Worm (Caenorhabditis elegans): Measurements from ENCODE around the gene C16C8.19.

Gene C16C8.19

DNA sequence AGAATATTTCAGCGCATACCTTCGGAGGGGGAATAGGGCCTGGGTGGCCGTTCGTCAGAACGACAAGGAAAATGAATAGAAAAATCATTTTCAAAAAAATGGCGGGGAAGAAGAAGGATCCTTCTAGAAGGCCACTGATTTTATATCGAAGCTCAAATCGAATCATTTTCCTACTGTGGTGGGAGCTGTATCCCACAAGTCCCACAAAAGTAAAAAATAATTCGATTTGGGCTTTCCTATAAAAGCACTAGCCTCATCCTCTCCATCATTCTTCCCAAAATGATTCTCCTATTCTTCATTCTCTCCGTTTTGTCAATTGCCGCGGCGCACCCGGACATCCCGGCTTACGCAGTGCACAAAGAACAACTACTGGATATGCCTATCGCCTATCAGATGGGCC lies at the start of gene C16C8.19, which contains the start of gene C16C8.26:
Gene C16C8.19, plus strand, starts transcription at position 279 of the 400 bp plus-strand sequence.
Gene C16C8.26, minus strand, starts transcription at position 101 of the 400 bp plus-strand sequence.
- TF ChIP-seq nhr-28 (tag; optimal IDR thresholded peaks at IDR 0.05), result no peak
- TF ChIP-seq elt-1 (tag; optimal IDR thresholded peaks at IDR 0.05; ENCODE audit: borderline replicate concordance, insufficient read depth), result no peak
- no peak for TF ChIP-seq unc-39 (tag; optimal IDR thresholded peaks at IDR 0.05)
- TF ChIP-seq mep-1 (tag; optimal IDR thresholded peaks at IDR 0.05), result no peak
- no peak for TF ChIP-seq mls-2 (tag; optimal IDR thresholded peaks at IDR 0.05)
- no peak for TF ChIP-seq ceh-83 (GFP tag; optimal IDR thresholded peaks at IDR 0.05)
- TF ChIP-seq mab-5 (tag; optimal IDR thresholded peaks at IDR 0.05), result no peak
- TF ChIP-seq lsy-2 (tag; optimal IDR thresholded peaks at IDR 0.05), result no peak
- TF ChIP-seq blmp-1 (tag; optimal IDR thresholded peaks at IDR 0.05), result no peak
- no peak for TF ChIP-seq unc-120 (tag; optimal IDR thresholded peaks at IDR 0.05; ENCODE audit: poor library complexity, severe bottlenecking)
- no peak for TF ChIP-seq ham-2 (GFP tag; optimal IDR thresholded peaks at IDR 0.05)
- TF ChIP-seq flh-1 (GFP tag; optimal IDR thresholded peaks at IDR 0.05), result no peak
- no peak for TF ChIP-seq pha-4 (tag; optimal IDR thresholded peaks at IDR 0.05)
- TF ChIP-seq M03D4.4 (tag; optimal IDR thresholded peaks at IDR 0.05), result no peak
- no peak for TF ChIP-seq drap-1 (GFP tag; optimal IDR thresholded peaks at IDR 0.05)

DNA sequence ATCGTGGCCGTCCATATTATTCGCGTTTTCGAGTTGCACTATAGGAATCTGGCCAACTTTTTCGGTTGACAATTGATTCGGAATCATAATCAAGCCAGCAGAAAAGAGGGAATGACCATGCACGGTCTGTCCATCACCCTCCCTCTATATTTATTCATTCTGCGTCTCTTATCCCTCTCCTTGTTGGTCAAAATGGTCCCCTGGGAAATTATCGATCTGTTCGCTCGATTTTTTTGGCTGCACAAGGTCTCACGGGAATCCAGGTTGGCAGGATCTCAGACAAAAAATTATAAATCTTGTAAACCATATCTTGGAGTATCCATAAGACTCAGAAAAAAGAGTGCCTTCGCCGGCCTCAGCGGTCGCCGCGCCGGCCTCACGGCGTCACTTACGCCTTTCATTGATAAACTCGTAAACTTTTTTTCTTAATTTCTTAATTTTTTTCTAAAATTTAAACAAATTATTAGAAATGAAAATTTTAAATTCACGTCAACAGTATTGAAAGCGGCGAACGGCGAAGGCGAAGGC lies 43.8 kb upstream of the C16C8.19 start, which contains the start of the genes F18A12.7 and F18A12.2:
Gene F18A12.7, minus strand, starts transcription at position 101 of the 528 bp plus-strand sequence.
Gene F18A12.2, plus strand, starts transcription at position 478 of the 528 bp plus-strand sequence.
- no peak for TF ChIP-seq mab-5 (tag; optimal IDR thresholded peaks at IDR 0.05)
- TF ChIP-seq ztf-11 (tag; optimal IDR thresholded peaks at IDR 0.05), result no peak
- no peak for TF ChIP-seq lsy-2 (tag; optimal IDR thresholded peaks at IDR 0.05)
- TF ChIP-seq cnd-1 (tag; optimal IDR thresholded peaks at IDR 0.05), result no peak
- no peak for TF ChIP-seq mls-2 (tag; optimal IDR thresholded peaks at IDR 0.05)
- no peak for TF ChIP-seq blmp-1 (tag; optimal IDR thresholded peaks at IDR 0.05)
- TF ChIP-seq nhr-12 (tag; optimal IDR thresholded peaks at IDR 0.05), result no peak
- no peak for TF ChIP-seq bed-3 (GFP tag; optimal IDR thresholded peaks at IDR 0.05)
- TF ChIP-seq nhr-76 (tag; optimal IDR thresholded peaks at IDR 0.05), result no peak
- no peak for TF ChIP-seq tbx-8 (GFP tag; optimal IDR thresholded peaks at IDR 0.05)
- no peak for TF ChIP-seq lin-32 (GFP tag; optimal IDR thresholded peaks at IDR 0.05)
- TF ChIP-seq ceh-39 (tag; optimal IDR thresholded peaks at IDR 0.05), result no peak
- TF ChIP-seq ceh-83 (GFP tag; optimal IDR thresholded peaks at IDR 0.05), result no peak
- no peak for TF ChIP-seq elt-1 (tag; optimal IDR thresholded peaks at IDR 0.05; ENCODE audit: borderline replicate concordance, insufficient read depth)
- TF ChIP-seq unc-39 (tag; optimal IDR thresholded peaks at IDR 0.05), result no peak

DNA sequence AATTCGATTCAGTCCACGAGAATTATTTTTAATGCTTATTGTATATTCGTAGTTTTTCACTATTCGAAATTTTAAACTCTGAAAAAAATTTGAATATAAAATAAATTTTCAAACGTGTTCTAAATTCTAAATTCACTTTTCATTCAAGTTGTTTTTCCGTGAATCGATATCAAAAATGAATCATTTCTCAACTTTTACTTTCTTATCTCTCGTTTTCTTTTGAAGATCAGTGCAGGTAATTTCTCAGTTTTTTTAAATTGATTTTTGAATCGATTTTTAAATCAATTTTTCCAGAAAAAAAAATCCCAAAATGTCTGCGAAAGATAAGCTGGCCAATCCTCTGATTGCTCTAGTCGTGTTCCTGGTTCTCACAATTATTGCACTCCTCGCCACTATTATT lies 41.8 kb upstream of the C16C8.19 start, which contains the start of gene nep-6:
Gene nep-6, plus strand, starts transcription at position 301 of the 400 bp plus-strand sequence.
- TF ChIP-seq nhr-76 (tag; optimal IDR thresholded peaks at IDR 0.05) (no peak), unc-120 (tag; optimal IDR thresholded peaks at IDR 0.05; ENCODE audit: poor library complexity, severe bottlenecking) (no peak), elt-3 (tag; optimal IDR thresholded peaks at IDR 0.05) (no peak), ceh-39 (tag; optimal IDR thresholded peaks at IDR 0.05) (no peak), nhr-28 (tag; optimal IDR thresholded peaks at IDR 0.05) (no peak), lsy-2 (tag; optimal IDR thresholded peaks at IDR 0.05) (no peak), snpc-4 (tag; optimal IDR thresholded peaks at IDR 0.05) (no peak), ham-2 (GFP tag; optimal IDR thresholded peaks at IDR 0.05) (no peak), nhr-12 (tag; optimal IDR thresholded peaks at IDR 0.05) (no peak), bed-3 (GFP tag; optimal IDR thresholded peaks at IDR 0.05) (no peak), pha-4 (tag; optimal IDR thresholded peaks at IDR 0.05) (no peak), ceh-43 (GFP tag; optimal IDR thresholded peaks at IDR 0.05) (no peak), elt-1 (tag; optimal IDR thresholded peaks at IDR 0.05; ENCODE audit: borderline replicate concordance, insufficient read depth) (no peak), lin-13 (tag; optimal IDR thresholded peaks at IDR 0.05) (no peak), mls-2 (tag; optimal IDR thresholded peaks at IDR 0.05) (no peak), unc-39 (tag; optimal IDR thresholded peaks at IDR 0.05) (no peak), drap-1 (GFP tag; optimal IDR thresholded peaks at IDR 0.05) (no peak), ces-1 (GFP tag; optimal IDR thresholded peaks at IDR 0.05) (no peak)

DNA sequence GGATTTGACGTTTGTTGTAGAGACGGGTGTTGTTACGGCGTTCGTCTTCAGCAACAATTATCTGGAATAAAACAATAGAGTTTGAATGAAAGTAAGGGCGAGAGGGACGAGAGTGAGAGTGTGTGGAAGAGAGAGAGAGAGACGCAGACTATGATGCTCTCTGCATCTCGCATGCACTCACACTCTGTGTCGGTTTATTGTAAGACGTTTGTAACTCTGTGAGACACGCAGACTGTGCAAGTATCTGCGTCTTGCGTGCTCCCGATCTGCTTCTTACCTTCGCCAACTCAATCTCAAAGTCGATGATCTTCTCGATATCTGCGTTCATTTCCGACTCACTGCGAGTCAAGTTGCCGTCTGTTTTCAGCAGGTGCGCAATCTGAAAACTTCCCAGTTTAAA lies 35.3 kb upstream of the C16C8.19 start:
- no peak for TF ChIP-seq zip-8 (tag; optimal IDR thresholded peaks at IDR 0.05)
- no peak for TF ChIP-seq nhr-28 (tag; optimal IDR thresholded peaks at IDR 0.05)
- TF ChIP-seq ceh-43 (GFP tag; optimal IDR thresholded peaks at IDR 0.05), result no peak
- TF ChIP-seq lin-32 (GFP tag; optimal IDR thresholded peaks at IDR 0.05), result no peak
- TF ChIP-seq mab-5 (tag; optimal IDR thresholded peaks at IDR 0.05), result no peak
- no peak for TF ChIP-seq elt-1 (tag; optimal IDR thresholded peaks at IDR 0.05; ENCODE audit: borderline replicate concordance, insufficient read depth)
- no peak for TF ChIP-seq lin-13 (tag; optimal IDR thresholded peaks at IDR 0.05)
- TF ChIP-seq elt-3 (tag; optimal IDR thresholded peaks at IDR 0.05), result no peak
- TF ChIP-seq unc-62 (GFP tag; optimal IDR thresholded peaks at IDR 0.05), result no peak
- TF ChIP-seq nhr-76 (tag; optimal IDR thresholded peaks at IDR 0.05), result no peak
- TF ChIP-seq sptf-1 (tag; optimal IDR thresholded peaks at IDR 0.05), result no peak

All from whole organism, mixed stage, embryonic.